Worm (Caenorhabditis elegans): Measurements from ENCODE around the gene W02F12.4.
A peak's percentile ranks its signal among the peaks of the same experiment; 100 is the strongest.

W02F12.4 gene

ce11 chrV:6709050-6709683, 2.4 kb upstream of the W02F12.4 start, which contains the start of gene dlst-1 (continued):
- TF ChIP-seq T20F7.1 (GFP tag; optimal IDR thresholded peaks at IDR 0.05) (peak; percentile 85), F49E8.2 (tag; optimal IDR thresholded peaks at IDR 0.05; ENCODE audit: borderline replicate concordance) (peak; percentile 1), spr-1 (tag; optimal IDR thresholded peaks at IDR 0.05) (peak; percentile 35), mes-2 (tag; optimal IDR thresholded peaks at IDR 0.05; ENCODE audit: poor library complexity, severe bottlenecking) (peak; percentile 79), Y75B8A.6 (GFP tag; IDR thresholded peaks at IDR 0.05) (no peak), nhr-102 (tag; optimal IDR thresholded peaks at IDR 0.05) (peak; percentile 48), aha-1 (tag) (no peak), ceh-44 (GFP tag; IDR thresholded peaks at IDR 0.05) (no peak), ces-1 (GFP tag; optimal IDR thresholded peaks at IDR 0.05) (no peak), ZK546.5 (tag; optimal IDR thresholded peaks at IDR 0.05) (no peak), nhr-42 (GFP tag; IDR thresholded peaks at IDR 0.05) (no peak), dmd-9 (GFP tag; IDR thresholded peaks at IDR 0.05) (no peak), madf-5 (GFP tag; IDR thresholded peaks at IDR 0.05) (no peak), hlh-30 (tag; optimal IDR thresholded peaks at IDR 0.05; ENCODE audit: insufficient read depth) (no peak), nhr-76 (tag; optimal IDR thresholded peaks at IDR 0.05) (no peak), skn-1 (tag; optimal IDR thresholded peaks at IDR 0.05) (no peak), unc-130 (GFP tag; optimal IDR thresholded peaks at IDR 0.05) (peak; percentile 33), ceh-20 (GFP tag; IDR thresholded peaks at IDR 0.05) (no peak), daf-19 (GFP tag; conservative IDR thresholded peaks at IDR 0.05) (no peak), dmd-8 (GFP tag; IDR thresholded peaks at IDR 0.05) (no peak), Y48G9A.11 (GFP tag; IDR thresholded peaks at IDR 0.05) (peak; percentile 79), nhr-10 (tag; optimal IDR thresholded peaks at IDR 0.05) (no peak), nhr-6 (tag; optimal IDR thresholded peaks at IDR 0.05) (no peak), zfp-2 (tag; optimal IDR thresholded peaks at IDR 0.05) (no peak), nhr-77 (tag; optimal IDR thresholded peaks at IDR 0.05) (no peak), lin-15B (tag; optimal IDR thresholded peaks at IDR 0.05) (no peak), php-3 (GFP tag; IDR thresholded peaks at IDR 0.05) (no peak), hif-1 (tag; optimal IDR thresholded peaks at IDR 0.05) (no peak), gei-8 (GFP tag; optimal IDR thresholded peaks at IDR 0.05) (no peak), ceh-32 (tag; optimal IDR thresholded peaks at IDR 0.05; ENCODE audit: poor library complexity) (no peak), duxl-1 (tag; optimal IDR thresholded peaks at IDR 0.05; ENCODE audit: poor library complexity) (peak; percentile 35), zip-11 (GFP tag; IDR thresholded peaks at IDR 0.05) (no peak), hlh-11 (tag; optimal IDR thresholded peaks at IDR 0.05) (peak; percentile 34), tra-1 (GFP tag; IDR thresholded peaks at IDR 0.05) (no peak), daf-16 (GFP tag; optimal IDR thresholded peaks at IDR 0.05) (peak in 1 of 2 experiments; percentile 13), daf-16 (tag; optimal IDR thresholded peaks at IDR 0.05) (peak; percentile 53), ceh-62 (tag; optimal IDR thresholded peaks at IDR 0.05) (no peak), nhr-11 (tag; optimal IDR thresholded peaks at IDR 0.05) (no peak), R02D3.7 (tag; optimal IDR thresholded peaks at IDR 0.05) (no peak), daf-12 (tag; optimal IDR thresholded peaks at IDR 0.05) (no peak), nhr-25 (tag; optimal IDR thresholded peaks at IDR 0.05; ENCODE audit: borderline replicate concordance, insufficient read depth) (no peak), Y105C5A.15 (GFP tag; IDR thresholded peaks at IDR 0.05) (no peak), unc-62 (GFP tag; optimal IDR thresholded peaks at IDR 0.05 in 1 of 2) (no peak), unc-62 (tag; optimal IDR thresholded peaks at IDR 0.05) (no peak), tag-97 (GFP tag; IDR thresholded peaks at IDR 0.05) (no peak), madf-9 (GFP tag; conservative IDR thresholded peaks at IDR 0.05) (no peak), mdt-29 (GFP tag; IDR thresholded peaks at IDR 0.05) (no peak), zfp-3 (GFP tag; conservative IDR thresholded peaks at IDR 0.05) (no peak), nhr-41 (GFP tag; IDR thresholded peaks at IDR 0.05) (no peak), ama-1 (optimal IDR thresholded peaks at IDR 0.05) (no peak), mdl-1 (tag; optimal IDR thresholded peaks at IDR 0.05) (no peak)

Data from whole organism, L4 larva.